Worm (Caenorhabditis elegans): ENCODE data around the gene lron-10.

Gene lron-10

DNA sequence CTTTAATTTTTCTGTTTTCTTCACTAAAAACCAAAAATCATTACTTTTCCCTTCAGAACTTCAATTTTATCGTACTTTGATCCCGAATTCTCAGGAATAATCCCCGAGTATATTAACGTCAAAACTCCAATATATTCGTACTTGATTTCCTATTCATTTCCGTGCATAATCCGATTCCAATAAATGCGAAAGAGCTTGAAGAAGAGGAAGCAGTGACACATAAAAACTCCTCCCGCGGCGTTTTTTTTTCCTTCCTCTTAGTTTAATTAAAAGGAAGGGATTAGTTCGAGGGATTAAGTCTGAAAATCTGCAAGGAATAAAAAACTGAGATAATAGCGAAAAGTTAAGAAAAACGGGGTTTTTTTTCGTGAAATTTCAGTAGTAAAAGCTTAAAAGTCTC lies 20.3 kb downstream of the lron-10 start:
- no peak for TF ChIP-seq ceh-90 (tag; optimal IDR thresholded peaks at IDR 0.05)
- peak; percentile 53 for TF ChIP-seq nhr-71 (tag; optimal IDR thresholded peaks at IDR 0.05)
- TF ChIP-seq dsc-1 (tag; optimal IDR thresholded peaks at IDR 0.05): peak; percentile 95
- peak; percentile 20 for TF ChIP-seq swsn-7 (tag; optimal IDR thresholded peaks at IDR 0.05)
- TF ChIP-seq nhr-20 (tag; optimal IDR thresholded peaks at IDR 0.05): peak; percentile 6
- TF ChIP-seq lin-14 (GFP tag; optimal IDR thresholded peaks at IDR 0.05): peak; percentile 39
- TF ChIP-seq nhr-47 (tag; optimal IDR thresholded peaks at IDR 0.05): peak; percentile 58
- TF ChIP-seq C34B4.2 (tag; optimal IDR thresholded peaks at IDR 0.05): no peak
- peak; percentile 84 for TF ChIP-seq fkh-8 (tag; optimal IDR thresholded peaks at IDR 0.05)
- TF ChIP-seq sox-4 (tag; optimal IDR thresholded peaks at IDR 0.05): peak; percentile 4
- no peak for TF ChIP-seq Y116A8C.19 (tag; optimal IDR thresholded peaks at IDR 0.05; ENCODE audit: borderline replicate concordance)
- TF ChIP-seq egl-13 (tag; optimal IDR thresholded peaks at IDR 0.05): peak; percentile 58
- peak; percentile 74 for TF ChIP-seq pax-3 (tag; optimal IDR thresholded peaks at IDR 0.05)
- TF ChIP-seq skn-1 (tag; optimal IDR thresholded peaks at IDR 0.05): no peak
- no peak for TF ChIP-seq nhr-19 (GFP tag; conservative IDR thresholded peaks at IDR 0.05)

DNA sequence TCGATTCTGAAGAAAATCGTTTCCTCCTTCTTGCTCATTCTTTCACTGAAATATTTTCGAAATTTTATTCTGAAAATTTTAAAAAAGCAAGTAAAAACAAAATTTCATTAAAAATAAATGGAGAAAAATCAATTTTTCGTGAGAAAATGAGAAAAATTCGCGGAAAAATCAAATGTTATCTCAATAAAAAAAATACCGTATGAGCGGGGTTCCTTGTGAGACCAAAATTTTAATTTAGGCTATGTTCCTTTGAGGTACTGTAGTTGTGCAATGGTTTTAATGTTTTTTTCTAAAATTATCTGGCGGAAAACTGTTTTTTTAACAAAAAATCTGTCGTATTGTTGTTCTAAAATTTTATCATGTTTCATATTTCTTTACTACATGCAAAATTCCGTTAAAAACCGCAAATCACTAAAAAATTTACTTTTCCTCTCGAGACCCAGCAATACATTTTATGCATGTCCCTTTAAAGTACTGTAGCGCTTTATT lies 21.0 kb downstream of the lron-10 start, which contains the start of gene epg-6:
TSS of gene epg-6 (minus strand) at position 51 of the 489 bp plus-strand sequence.
- TF ChIP-seq efl-1 (optimal IDR thresholded peaks at IDR 0.05) (no peak), efl-1 (GFP tag; optimal IDR thresholded peaks at IDR 0.05 in 1 of 2) (no peak), nhr-19 (GFP tag; conservative IDR thresholded peaks at IDR 0.05) (no peak), fos-1 (tag; optimal IDR thresholded peaks at IDR 0.05) (no peak), ceh-90 (tag; optimal IDR thresholded peaks at IDR 0.05) (no peak), hpl-2 (GFP tag; optimal IDR thresholded peaks at IDR 0.05) (no peak), fkh-4 (tag; optimal IDR thresholded peaks at IDR 0.05; ENCODE audit: borderline replicate concordance) (no peak), ceh-63 (GFP tag; optimal IDR thresholded peaks at IDR 0.05) (no peak)

DNA sequence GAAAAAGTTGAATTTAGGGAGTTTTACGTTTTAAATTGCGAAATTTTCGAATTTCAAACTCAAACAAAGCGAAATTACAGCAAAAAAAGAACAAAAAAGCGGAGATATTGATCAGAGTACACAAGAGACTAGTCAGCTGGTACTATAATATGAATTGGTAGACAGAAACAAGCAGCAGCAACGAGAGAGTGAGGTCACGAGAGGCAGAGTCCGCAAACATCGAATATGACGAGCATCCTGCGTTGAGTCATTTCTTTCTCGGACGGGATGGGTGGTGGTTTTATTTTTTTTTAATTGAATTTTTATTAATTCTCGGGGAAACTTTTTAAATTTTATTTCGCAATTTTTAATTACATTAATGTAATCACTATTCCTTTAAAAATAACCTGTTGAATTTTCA lies 21.5 kb downstream of the lron-10 start:
- TF ChIP-seq fos-1 (tag; optimal IDR thresholded peaks at IDR 0.05) (peak; percentile 49), mep-1 (tag; optimal IDR thresholded peaks at IDR 0.05) (peak; percentile 93), Y116A8C.19 (tag; optimal IDR thresholded peaks at IDR 0.05; ENCODE audit: borderline replicate concordance) (no peak), lin-13 (GFP tag; optimal IDR thresholded peaks at IDR 0.05) (peak; percentile 52), ceh-8 (GFP tag; optimal IDR thresholded peaks at IDR 0.05) (peak; percentile 3), tlp-1 (tag; optimal IDR thresholded peaks at IDR 0.05) (no peak), alr-1 (tag; optimal IDR thresholded peaks at IDR 0.05; ENCODE audit: borderline replicate concordance) (no peak), mef-2 (tag; optimal IDR thresholded peaks at IDR 0.05) (no peak), nhr-71 (tag; optimal IDR thresholded peaks at IDR 0.05) (peak; percentile 87), nhr-90 (tag; optimal IDR thresholded peaks at IDR 0.05; ENCODE audit: poor library complexity) (peak; percentile 62), lir-3 (tag; optimal IDR thresholded peaks at IDR 0.05; ENCODE audit: poor library complexity) (peak; percentile 44), ztf-4 (tag; optimal IDR thresholded peaks at IDR 0.05) (peak; percentile 15), nhr-76 (tag; optimal IDR thresholded peaks at IDR 0.05) (no peak), unc-98 (GFP tag; IDR thresholded peaks at IDR 0.05) (no peak), vab-15 (tag; optimal IDR thresholded peaks at IDR 0.05) (peak; percentile 13), ama-1 (optimal IDR thresholded peaks at IDR 0.05) (no peak), irx-1 (tag; optimal IDR thresholded peaks at IDR 0.05) (peak; percentile 46), hlh-4 (tag; optimal IDR thresholded peaks at IDR 0.05) (no peak), fkh-4 (tag; optimal IDR thresholded peaks at IDR 0.05; ENCODE audit: borderline replicate concordance) (no peak), C34B4.2 (tag; optimal IDR thresholded peaks at IDR 0.05) (no peak), nhr-85 (tag) (peak; percentile 83), lsy-2 (tag; optimal IDR thresholded peaks at IDR 0.05) (peak; percentile 78 to 85), nhr-84 (tag; optimal IDR thresholded peaks at IDR 0.05) (no peak), hlh-17 (GFP tag; optimal IDR thresholded peaks at IDR 0.05; ENCODE audit: borderline replicate concordance) (no peak), skn-1 (tag; optimal IDR thresholded peaks at IDR 0.05) (peak; percentile 68), lin-39 (tag; optimal IDR thresholded peaks at IDR 0.05) (peak; percentile 52), pqm-1 (tag; optimal IDR thresholded peaks at IDR 0.05) (no peak), elt-2 (tag; optimal IDR thresholded peaks at IDR 0.05) (peak; percentile 31), snpc-4 (tag; optimal IDR thresholded peaks at IDR 0.05) (peak; percentile 32), jun-1 (tag; optimal IDR thresholded peaks at IDR 0.05) (peak; percentile 46), zip-4 (GFP tag; optimal IDR thresholded peaks at IDR 0.05) (no peak), ceh-82 (tag; optimal IDR thresholded peaks at IDR 0.05) (peak; percentile 19 to 61 (median 38)), fkh-8 (tag; optimal IDR thresholded peaks at IDR 0.05) (peak; percentile 77), C16A3.4 (tag; optimal IDR thresholded peaks at IDR 0.05) (peak; percentile 75)
